Fruit fly (Drosophila melanogaster): ENCODE results near the gene CG5011.
A peak's percentile ranks its signal among the peaks of the same experiment; 100 is the strongest.

The CG5011 gene

dm6 chr2L:1217892-1218473 is 17.5 kb downstream of the CG5011 start:
- TF ChIP-seq OdsH (GFP tag; optimal IDR thresholded peaks at IDR 0.05) (peak; percentile 42), CG9705 (GFP tag; optimal IDR thresholded peaks at IDR 0.05) (no peak), Vsx2 (GFP tag; optimal IDR thresholded peaks at IDR 0.05; ENCODE audit: partially characterized antibody) (no peak), pan (optimal IDR thresholded peaks at IDR 0.05) (peak; percentile 25), woc (GFP tag; optimal IDR thresholded peaks at IDR 0.05) (no peak)

dm6 chr2L:1218475-1218874 is 18.0 kb downstream of the CG5011 start:
- no peak for TF ChIP-seq Rel (GFP tag; optimal IDR thresholded peaks at IDR 0.05)
- TF ChIP-seq Rel (tag; optimal IDR thresholded peaks at IDR 0.05) = no peak
- no peak for TF ChIP-seq Dif (GFP tag; optimal IDR thresholded peaks at IDR 0.05; ENCODE audit: partially characterized antibody)
- TF ChIP-seq foxo (GFP tag; optimal IDR thresholded peaks at IDR 0.05) = no peak
- TF ChIP-seq jim (GFP tag; optimal IDR thresholded peaks at IDR 0.05) = no peak
- no peak for TF ChIP-seq Hr83 (GFP tag; optimal IDR thresholded peaks at IDR 0.05; ENCODE audit: poor library complexity, severe bottlenecking)
- TF ChIP-seq dl (GFP tag; optimal IDR thresholded peaks at IDR 0.05; ENCODE audit: insufficient read depth in 1 of 2, partially characterized antibody in 2 of 2) = no peak
- TF ChIP-seq fru (GFP tag; optimal IDR thresholded peaks at IDR 0.05) = no peak
- TF ChIP-seq br (GFP tag; optimal IDR thresholded peaks at IDR 0.05) = no peak

- TF ChIP-seq fru (GFP tag; optimal IDR thresholded peaks at IDR 0.05) (no peak), CrebA (GFP tag; optimal IDR thresholded peaks at IDR 0.05; ENCODE audit: borderline replicate concordance) (no peak), rgr (GFP tag; optimal IDR thresholded peaks at IDR 0.05) (no peak), foxo (GFP tag; optimal IDR thresholded peaks at IDR 0.05) (no peak), HLH106 (tag; optimal IDR thresholded peaks at IDR 0.05) (no peak), h (GFP tag; optimal IDR thresholded peaks at IDR 0.05) (no peak), ey (GFP tag; optimal IDR thresholded peaks at IDR 0.05) (no peak), jim (GFP tag; optimal IDR thresholded peaks at IDR 0.05) (no peak), usp (GFP tag; optimal IDR thresholded peaks at IDR 0.05) (no peak), dsf (GFP tag; optimal IDR thresholded peaks at IDR 0.05; ENCODE audit: borderline replicate concordance) (no peak), GATAd (GFP tag; optimal IDR thresholded peaks at IDR 0.05) (no peak), Abd-B (GFP tag; optimal IDR thresholded peaks at IDR 0.05) (no peak), Myc (optimal IDR thresholded peaks at IDR 0.05) (no peak), sv (GFP tag; optimal IDR thresholded peaks at IDR 0.05) (no peak)
These were observed 18.5 kb downstream of the CG5011 start, which contains the start of gene CG42329 for dm6 chr2L:1218993-1219392. CG42329 (plus strand) TSS chr2L:1219293.

- TF ChIP-seq foxo (GFP tag; optimal IDR thresholded peaks at IDR 0.05) = no peak
- no peak for TF ChIP-seq rgr (GFP tag; optimal IDR thresholded peaks at IDR 0.05)
- TF ChIP-seq usp (GFP tag; optimal IDR thresholded peaks at IDR 0.05) = no peak
- no peak for TF ChIP-seq Hr78 (GFP tag; optimal IDR thresholded peaks at IDR 0.05)
- TF ChIP-seq pan (optimal IDR thresholded peaks at IDR 0.05) = no peak
- TF ChIP-seq CrebA (GFP tag; optimal IDR thresholded peaks at IDR 0.05; ENCODE audit: borderline replicate concordance) = no peak
- no peak for TF ChIP-seq ey (GFP tag; optimal IDR thresholded peaks at IDR 0.05)
These were observed 30.2 kb downstream of the CG5011 start for dm6 chr2L:1230691-1231090.

dm6 chr2L:1239736-1240135 is 39.3 kb downstream of the CG5011 start, which contains the start of gene CG5397:
CG5397 (plus strand) TSS chr2L:1240036.
- no peak for TF ChIP-seq GATAd (GFP tag; optimal IDR thresholded peaks at IDR 0.05)
- no peak for TF ChIP-seq Hnf4 (GFP tag; optimal IDR thresholded peaks at IDR 0.05)
- TF ChIP-seq dl (GFP tag; optimal IDR thresholded peaks at IDR 0.05; ENCODE audit: insufficient read depth in 1 of 2, partially characterized antibody in 2 of 2) = no peak
- TF ChIP-seq dsf (GFP tag; optimal IDR thresholded peaks at IDR 0.05; ENCODE audit: borderline replicate concordance) = no peak
- no peak for TF ChIP-seq ey (GFP tag; optimal IDR thresholded peaks at IDR 0.05)
- TF ChIP-seq br (GFP tag; optimal IDR thresholded peaks at IDR 0.05) = no peak
- no peak for TF ChIP-seq Jra (GFP tag; optimal IDR thresholded peaks at IDR 0.05)
- TF ChIP-seq lola (GFP tag; optimal IDR thresholded peaks at IDR 0.05) = no peak
- TF ChIP-seq foxo (GFP tag; optimal IDR thresholded peaks at IDR 0.05) = no peak
- no peak for TF ChIP-seq Dfd (GFP tag; optimal IDR thresholded peaks at IDR 0.05)
- TF ChIP-seq Myc (optimal IDR thresholded peaks at IDR 0.05) = no peak
- TF ChIP-seq pan (optimal IDR thresholded peaks at IDR 0.05) = no peak
- TF ChIP-seq woc (GFP tag; optimal IDR thresholded peaks at IDR 0.05) = no peak
- no peak for TF ChIP-seq fru (GFP tag; optimal IDR thresholded peaks at IDR 0.05)
- TF ChIP-seq h (GFP tag; optimal IDR thresholded peaks at IDR 0.05) = no peak
- TF ChIP-seq Vsx2 (GFP tag; optimal IDR thresholded peaks at IDR 0.05; ENCODE audit: partially characterized antibody) = no peak
- TF ChIP-seq tai (GFP tag; optimal IDR thresholded peaks at IDR 0.05) = no peak
- no peak for TF ChIP-seq N (GFP tag; optimal IDR thresholded peaks at IDR 0.05)
- TF ChIP-seq jim (GFP tag; optimal IDR thresholded peaks at IDR 0.05) = no peak
